Fruit fly (Drosophila melanogaster) whole organism, prepupa: Measurements from ENCODE around the gene CG5126.

Experiments
- CG6808 ChIP-seq: fragments of 200-800 bp; sonication (Bioruptor generic); optimal IDR thresholded peaks from 3 replicates; lab custom pipeline; 2017; ENCODE audit warnings: missing biosample characterization, missing genetic modification characterization, mild to moderate bottlenecking, moderate library complexity, missing genetic modification reagents
- spab ChIP-seq: fragments of 200-800 bp; sonication (Bioruptor generic); optimal IDR thresholded peaks from 2 replicates; lab custom pipeline; 2017; ENCODE audit warnings: missing biosample characterization, mild to moderate bottlenecking, missing genetic modification characterization, missing genetic modification reagents

DNA sequence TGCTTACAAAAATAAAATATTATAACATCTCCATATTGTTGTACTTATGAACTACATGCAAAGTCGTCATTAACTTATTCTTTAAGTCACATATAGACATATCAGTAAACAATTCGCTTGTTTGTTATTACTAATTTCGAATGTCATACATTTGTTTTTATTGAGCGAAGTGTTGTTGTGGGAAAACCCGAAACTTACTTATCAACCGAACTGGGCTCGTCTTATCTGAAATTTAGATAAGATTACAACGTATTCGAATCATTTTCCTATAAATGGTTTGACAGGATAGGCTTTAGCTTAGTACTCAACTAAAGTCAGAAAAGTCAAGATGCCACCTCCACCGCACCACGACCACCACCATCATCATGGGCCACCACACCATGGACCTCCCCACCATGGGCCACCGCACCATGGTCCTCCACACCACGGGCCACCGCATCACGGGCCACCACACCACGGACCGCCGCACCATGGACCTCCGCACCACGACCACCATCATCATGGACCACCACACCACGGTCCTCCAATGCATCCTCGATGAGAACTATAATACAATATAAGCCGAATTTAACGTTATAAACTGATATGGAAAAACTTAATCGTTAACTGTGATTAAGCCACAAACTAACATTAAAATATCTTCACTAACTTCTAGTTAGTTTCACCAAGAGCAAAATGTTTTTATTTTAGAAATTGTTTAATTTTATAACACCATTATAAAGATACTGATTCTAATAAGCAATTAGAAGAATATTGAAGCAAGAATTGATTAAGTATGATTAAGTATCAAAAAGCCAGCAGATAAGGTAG is 16.3 kb upstream of the CG5126 start, which contains the start of the genes CG43349 and CG5011:
- TF ChIP-seq spab (GFP tag; lab: Kevin White, UChicago) (no peak), CG6808 (GFP tag; lab: Kevin White, UChicago) (no peak)
